Fruit fly (Drosophila melanogaster): Measurements from ENCODE around the gene CG2061.

The CG2061 gene

DNA sequence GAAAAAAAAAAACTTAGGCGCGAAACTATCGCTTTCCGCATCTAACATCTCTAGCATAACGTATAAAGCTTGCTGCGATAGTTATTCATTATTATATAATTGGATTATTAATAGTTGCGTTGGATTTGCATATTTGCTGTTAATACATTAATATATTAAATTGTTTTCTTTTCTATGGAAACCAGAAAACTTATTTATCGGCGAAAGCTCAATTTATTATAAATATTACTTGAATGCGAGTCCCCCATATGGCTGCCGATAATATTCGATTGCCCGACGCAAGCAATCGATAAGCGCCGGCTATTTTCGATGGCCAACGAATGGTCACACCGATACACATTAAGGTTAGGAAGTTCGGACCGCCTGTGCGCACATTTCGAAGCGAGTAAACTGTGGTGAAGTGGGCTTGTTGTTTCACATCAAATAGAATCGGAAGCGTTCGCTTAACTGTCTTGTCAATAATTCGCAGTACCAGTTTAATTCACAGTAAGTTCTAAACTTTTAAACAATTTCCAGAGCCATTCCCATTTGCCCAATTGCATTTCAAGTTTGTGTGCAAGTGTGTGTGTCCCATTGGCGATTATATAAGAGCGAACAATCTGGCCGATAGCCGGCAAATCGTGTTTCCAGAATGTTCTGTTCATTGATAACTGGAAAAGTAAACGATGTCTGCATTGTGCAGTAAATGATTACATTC, 16.0 kb downstream of the CG2061 start, which contains the start of gene Hsp60A (continued):
- TF ChIP-seq ken (GFP tag; IDR thresholded peaks at IDR 0.05) (0 out of 3 replicates have a peak, but pooled peaks have one; percentile 42), CG30020 (tag; optimal IDR thresholded peaks at IDR 0.05) (peak; percentile 25), slou (GFP tag; optimal IDR thresholded peaks at IDR 0.05) (no peak), cwo (GFP tag; optimal IDR thresholded peaks at IDR 0.05) (no peak), jumu (GFP tag; optimal IDR thresholded peaks at IDR 0.05) (no peak), ap (GFP tag; IDR thresholded peaks at IDR 0.05) (no peak), exex (tag; optimal IDR thresholded peaks at IDR 0.05) (peak; percentile 12), CG8281 (tag; optimal IDR thresholded peaks at IDR 0.05) (no peak), ara (GFP tag; IDR thresholded peaks at IDR 0.05) (0 out of 2 replicates have a peak, but pooled peaks have one; percentile 16), CG2678 (tag; optimal IDR thresholded peaks at IDR 0.05) (peak; percentile 67), CG11456 (GFP tag; IDR thresholded peaks at IDR 0.05) (0 out of 3 replicates have a peak, but pooled peaks have one; percentile 8), so (GFP tag; IDR thresholded peaks at IDR 0.05) (no peak), wdn (GFP tag; IDR thresholded peaks at IDR 0.05) (no peak), cas (GFP tag; IDR thresholded peaks at IDR 0.05) (0 out of 2 replicates have a peak, but pooled peaks have one; percentile 11), p53 (GFP tag; optimal IDR thresholded peaks at IDR 0.05) (no peak), danr (GFP tag; IDR thresholded peaks at IDR 0.05) (no peak), Ets65A (GFP tag) (no peak), crc (GFP tag; optimal IDR thresholded peaks at IDR 0.05) (no peak), CG13287 (GFP tag; IDR thresholded peaks at IDR 0.05; ENCODE audit: partially characterized antibody) (peak; percentile 91), CG11695 (GFP tag; IDR thresholded peaks at IDR 0.05) (no peak), PHDP (tag; optimal IDR thresholded peaks at IDR 0.05) (peak; percentile 70), CG14014 (GFP tag; IDR thresholded peaks at IDR 0.05) (0 out of 2 replicates have a peak, but pooled peaks have one; percentile 27), seq (GFP tag; IDR thresholded peaks at IDR 0.05) (no peak), CG34422 (GFP tag; IDR thresholded peaks at IDR 0.05) (0 out of 3 replicates have a peak, but pooled peaks have one; percentile 14), Bgb (GFP tag; IDR thresholded peaks at IDR 0.05; ENCODE audit: partially characterized antibody) (peak; percentile 77), CG32767 (GFP tag; IDR thresholded peaks at IDR 0.05) (no peak), CG12659 (GFP tag; optimal IDR thresholded peaks at IDR 0.05) (peak; percentile 54), CG17912 (GFP tag; optimal IDR thresholded peaks at IDR 0.05) (no peak), CG34376 (GFP tag; optimal IDR thresholded peaks at IDR 0.05) (peak; percentile 6), Deaf1 (tag; optimal IDR thresholded peaks at IDR 0.05) (no peak), Dek (tag; optimal IDR thresholded peaks at IDR 0.05) (peak; percentile 35), CG12155 (GFP tag; optimal IDR thresholded peaks at IDR 0.05) (peak; percentile 28), CG10209 (GFP tag; optimal IDR thresholded peaks at IDR 0.05) (peak; percentile 39), CG4820 (GFP tag; optimal IDR thresholded peaks at IDR 0.05) (peak; percentile 44), HLH54F (GFP tag; optimal IDR thresholded peaks at IDR 0.05) (peak; percentile 30), CG1233 (GFP tag; optimal IDR thresholded peaks at IDR 0.05) (no peak), Dfd (GFP tag; optimal IDR thresholded peaks at IDR 0.05) (no peak), NfI (GFP tag; optimal IDR thresholded peaks at IDR 0.05) (peak; percentile 34), CG8290 (GFP tag; optimal IDR thresholded peaks at IDR 0.05) (no peak), CG8290 (tag; optimal IDR thresholded peaks at IDR 0.05) (no peak), fd96Cb (tag; optimal IDR thresholded peaks at IDR 0.05) (peak; percentile 39), CG18764 (GFP tag; optimal IDR thresholded peaks at IDR 0.05) (peak; percentile 28), amos (GFP tag; IDR thresholded peaks at IDR 0.05; ENCODE audit: partially characterized antibody) (peak; percentile 75), CG12299 (tag; optimal IDR thresholded peaks at IDR 0.05) (peak; percentile 46), Max (GFP tag; optimal IDR thresholded peaks at IDR 0.05) (peak; percentile 65), az2 (GFP tag; optimal IDR thresholded peaks at IDR 0.05) (peak; percentile 54), CG1603 (tag; optimal IDR thresholded peaks at IDR 0.05) (no peak), ind (GFP tag; optimal IDR thresholded peaks at IDR 0.05) (peak; percentile 28), hth (optimal IDR thresholded peaks at IDR 0.05) (no peak), CG1832 (GFP tag; optimal IDR thresholded peaks at IDR 0.05) (no peak)

All from whole organism, embryonic.